Worm (Caenorhabditis elegans): Measurements from ENCODE around the gene K01D12.5.

ce11 chrV:12429039-12429438, 31.4 kb downstream of the K01D12.5 start, which contains the start of gene C54D10.5:
- TF ChIP-seq W03F9.2 (tag; optimal IDR thresholded peaks at IDR 0.05) (no peak), dao-5 (tag; optimal IDR thresholded peaks at IDR 0.05) (no peak)

Data from whole organism, L4/young adult.